Fruit fly (Drosophila melanogaster) S2 (cell line): ENCODE measurements around the gene mino.
"Not testable (repeated sequence)": the region's sequence is repeated elsewhere in the genome, so short reads cannot be mapped to it uniquely, and the experiment has no call there.

ENCODE experiments used
- CG8478 ChIP-seq: fragments of >200 bp; optimal IDR thresholded peaks from 2 replicates; lab custom pipeline; 2018
- CTCF ChIP-seq, 2 experiments: fragments of >200 bp; optimal IDR thresholded peaks; 2 replicates each; lab custom pipeline; 2018

DNA sequence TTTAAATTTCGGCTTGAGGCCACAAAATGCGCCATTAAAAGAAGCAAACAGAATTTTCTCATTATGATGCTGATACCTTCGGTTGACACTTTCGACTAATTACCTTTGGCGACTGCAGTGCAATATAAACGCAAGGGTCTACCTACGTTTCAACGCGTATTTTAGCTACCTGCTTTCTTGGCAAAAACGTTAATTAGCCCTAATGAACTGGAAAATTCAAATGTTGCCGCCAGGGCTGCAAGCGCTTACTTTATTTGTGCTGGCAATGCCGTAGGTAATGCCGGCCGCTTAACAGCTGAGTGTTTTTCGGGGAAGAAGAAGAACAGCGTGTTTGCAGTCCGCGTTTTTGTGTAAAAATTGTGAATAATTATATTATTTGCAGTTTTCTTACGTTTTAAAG, 35.5 kb downstream of the mino start, which contains the start of gene CG31253:
- not testable (repeated sequence) for TF ChIP-seq CTCF (optimal IDR thresholded peaks at IDR 0.05; lab: Kevin White, UChicago); CG8478 (lab: Kevin White, UChicago)
